Fruit fly (Drosophila melanogaster) whole organism, prepupa: ENCODE results near the gene L2HGDH.

Experiments used
- CG11294 ChIP-seq: fragments of 200-800 bp; sonication (Bioruptor generic); IDR thresholded peaks from 2 replicates; pipeline ENCODE4 v1.3.6; 2022; ENCODE audit warnings: missing biosample characterization, missing genetic modification characterization
- CG15336 ChIP-seq: fragments of 200-800 bp; sonication (Bioruptor generic); IDR thresholded peaks from 2 replicates; pipeline ENCODE4 v1.3.6; 2022; ENCODE audit warnings: missing biosample characterization, missing genetic modification characterization
- CG16779 ChIP-seq: fragments of 200-800 bp; sonication (Bioruptor generic); optimal IDR thresholded peaks from 3 replicates; lab custom pipeline; 2017; ENCODE audit warnings: missing biosample characterization, mild to moderate bottlenecking, missing genetic modification characterization
- CG3032 ChIP-seq: fragments of 200-800 bp; optimal IDR thresholded peaks from 2 replicates; lab custom pipeline; 2019; ENCODE audit warnings: missing biosample characterization, mild to moderate bottlenecking, missing genetic modification characterization, moderate library complexity
- CG32006 ChIP-seq: fragments of 200-800 bp; sonication (Bioruptor generic); optimal IDR thresholded peaks from 3 replicates; lab custom pipeline; 2017; ENCODE audit warnings: missing biosample characterization, mild to moderate bottlenecking, missing genetic modification characterization
- CG6163 ChIP-seq: fragments of 200-800 bp; sonication (Bioruptor generic); IDR thresholded peaks from 3 replicates; pipeline ENCODE4 v1.3.6; 2022; ENCODE audit warnings: missing biosample characterization, missing genetic modification characterization
- CG6276 ChIP-seq: fragments of 200-800 bp; sonication (Bioruptor generic); optimal IDR thresholded peaks from 2 replicates; lab custom pipeline; 2017; ENCODE audit warnings: missing biosample characterization, mild to moderate bottlenecking, missing genetic modification characterization
- CG6792 ChIP-seq: fragments of 200-800 bp; sonication (Bioruptor generic); optimal IDR thresholded peaks from 3 replicates; lab custom pipeline; 2016; ENCODE audit warnings: missing biosample characterization, missing genetic modification characterization
- CG7368 ChIP-seq: fragments of 200-800 bp; sonication (Bioruptor generic); optimal IDR thresholded peaks from 3 replicates; lab custom pipeline; 2016; ENCODE audit warnings: missing biosample characterization, missing genetic modification characterization
- CG8632 ChIP-seq: fragments of 200-800 bp; sonication (Bioruptor generic); optimal IDR thresholded peaks from 3 replicates; lab custom pipeline; 2016; ENCODE audit warnings: missing biosample characterization, missing genetic modification characterization
- CG9139 ChIP-seq: fragments of 200-800 bp; sonication (Bioruptor generic); optimal IDR thresholded peaks from 3 replicates; lab custom pipeline; 2017; ENCODE audit warnings: missing biosample characterization, mild to moderate bottlenecking, missing genetic modification characterization
- Eip75B ChIP-seq: fragments of 200-800 bp; sonication (Bioruptor generic); optimal IDR thresholded peaks from 3 replicates; lab custom pipeline; 2016; ENCODE audit warnings: missing biosample characterization, missing genetic modification characterization
- Eip78C ChIP-seq: fragments of 200-800 bp; sonication (Bioruptor generic); peaks from one replicate; lab custom pipeline; 2016; ENCODE audit warnings: missing biosample characterization, missing genetic modification characterization
- Ets21C ChIP-seq: fragments of 200-800 bp; sonication (Bioruptor generic); optimal IDR thresholded peaks from 3 replicates; lab custom pipeline; 2016; ENCODE audit warnings: missing biosample characterization, missing genetic modification characterization
- Hr38 ChIP-seq: sonication (Bioruptor generic); optimal IDR thresholded peaks from 2 replicates; lab custom pipeline; 2016; ENCODE audit warnings: missing biosample characterization, missing genetic modification characterization
- Hr39 ChIP-seq: fragments of 200-800 bp; sonication (Bioruptor generic); optimal IDR thresholded peaks from 2 replicates; lab custom pipeline; 2016; ENCODE audit warnings: missing biosample characterization, missing genetic modification characterization
- Met ChIP-seq: fragments of 200-800 bp; sonication (Bioruptor generic); optimal IDR thresholded peaks from 3 replicates; lab custom pipeline; 2016; ENCODE audit warnings: missing biosample characterization, missing genetic modification characterization
- Sox15 ChIP-seq: fragments of 200-800 bp; sonication (Bioruptor generic); optimal IDR thresholded peaks from 3 replicates; lab custom pipeline; 2016; ENCODE audit warnings: missing biosample characterization, missing genetic modification characterization
- dac ChIP-seq: fragments of 200-800 bp; sonication (Bioruptor generic); optimal IDR thresholded peaks from 2 replicates; lab custom pipeline; 2017; ENCODE audit warnings: missing biosample characterization, mild to moderate bottlenecking, missing genetic modification characterization
- dsx ChIP-seq: fragments of 200-800 bp; optimal IDR thresholded peaks from 3 replicates; lab custom pipeline; 2019; ENCODE audit warnings: missing biosample characterization, mild to moderate bottlenecking, missing genetic modification characterization, moderate library complexity; ENCODE audit not compliant: poor library complexity, severe bottlenecking
- fd59A ChIP-seq: fragments of 200-800 bp; sonication (Bioruptor generic); optimal IDR thresholded peaks from 2 replicates; lab custom pipeline; 2017; ENCODE audit warnings: missing biosample characterization, mild to moderate bottlenecking, missing genetic modification characterization, missing genetic modification reagents
- fd85E ChIP-seq: fragments of 200-800 bp; sonication (Bioruptor generic); optimal IDR thresholded peaks from 3 replicates; lab custom pipeline; 2016; ENCODE audit warnings: missing biosample characterization, missing genetic modification characterization
- pdm3 ChIP-seq: fragments of 200-800 bp; sonication (Bioruptor generic); optimal IDR thresholded peaks from 3 replicates; lab custom pipeline; 2016; ENCODE audit warnings: missing biosample characterization, missing genetic modification characterization
- salr ChIP-seq, 2 experiments: fragments of 200-800 bp; sonication (Bioruptor generic); optimal IDR thresholded peaks; 3 replicates each; lab custom pipeline; 2016 to 2018; ENCODE audit warnings: missing biosample characterization in 2 of 2, missing genetic modification characterization in 2 of 2, mild to moderate bottlenecking in 1 of 2
- spab ChIP-seq: fragments of 200-800 bp; sonication (Bioruptor generic); optimal IDR thresholded peaks from 2 replicates; lab custom pipeline; 2017; ENCODE audit warnings: missing biosample characterization, mild to moderate bottlenecking, missing genetic modification characterization, missing genetic modification reagents
- topi ChIP-seq: fragments of 200-800 bp; sonication (Bioruptor generic); optimal IDR thresholded peaks from 3 replicates; lab custom pipeline; 2016; ENCODE audit warnings: missing biosample characterization, missing genetic modification characterization
- vri ChIP-seq: fragments of 200-800 bp; sonication (Bioruptor generic); optimal IDR thresholded peaks from 3 replicates; lab custom pipeline; 2016; ENCODE audit warnings: missing biosample characterization, mild to moderate bottlenecking, missing genetic modification characterization

The L2HGDH gene

DNA sequence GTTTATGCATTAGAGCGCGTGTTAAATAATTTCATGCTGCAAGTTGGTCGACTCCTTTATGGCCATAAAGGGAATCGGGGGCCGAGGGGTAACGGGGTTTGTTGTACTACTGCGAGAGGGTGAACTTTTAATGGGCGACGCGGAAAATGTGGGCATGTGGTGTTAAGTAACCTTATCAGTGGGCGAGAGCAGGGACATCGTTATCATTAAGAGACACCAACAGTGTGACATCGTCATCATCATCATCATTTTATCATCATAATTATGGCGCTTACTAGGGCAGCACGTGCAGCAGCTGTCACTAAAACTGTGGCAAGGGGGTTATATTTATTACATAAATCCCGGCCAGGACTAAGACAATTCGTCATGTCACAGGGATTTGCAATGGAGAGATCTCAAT lies 48.9 kb downstream of the L2HGDH start:
- TF ChIP-seq Ets21C (GFP tag; lab: Kevin White, UChicago): no peak
- TF ChIP-seq CG3032: no peak
- no peak for TF ChIP-seq Met (GFP tag; lab: Kevin White, UChicago)
- no peak for TF ChIP-seq Eip75B (GFP tag; lab: Kevin White, UChicago)
- no peak for TF ChIP-seq topi
- no peak for TF ChIP-seq CG8632 (GFP tag; lab: Kevin White, UChicago)
- TF ChIP-seq spab: no peak
- no peak for TF ChIP-seq Eip78C (GFP tag; lab: Kevin White, UChicago)
- no peak for TF ChIP-seq fd59A
- TF ChIP-seq fd85E (GFP tag; lab: Kevin White, UChicago): no peak
- no peak for TF ChIP-seq CG6792 (GFP tag; lab: Kevin White, UChicago)
- TF ChIP-seq Hr38 (GFP tag; lab: Kevin White, UChicago): no peak
- TF ChIP-seq dac (GFP tag; lab: Kevin White, UChicago): no peak
- TF ChIP-seq CG7368 (GFP tag; lab: Kevin White, UChicago): no peak
- no peak for TF ChIP-seq CG6163 (GFP tag; lab: Robert Waterston, UW)

dm6 chr2L:18924642-18925244 lies 49.5 kb downstream of the L2HGDH start:
- TF ChIP-seq Sox15 (GFP tag; lab: Kevin White, UChicago) (no peak), Met (GFP tag; lab: Kevin White, UChicago) (no peak), CG3032 (no peak), dac (GFP tag; lab: Kevin White, UChicago) (no peak), Hr39 (no peak), CG11294 (no peak), CG16779 (tag; lab: Kevin White, UChicago) (no peak), topi (no peak), salr (GFP tag; optimal IDR thresholded peaks at IDR 0.05; lab: Kevin White, UChicago) (no peak), CG32006 (GFP tag; lab: Kevin White, UChicago) (no peak), CG6792 (GFP tag; lab: Kevin White, UChicago) (no peak), CG9139 (GFP tag; lab: Kevin White, UChicago) (no peak), pdm3 (no peak), dsx (no peak), vri (GFP tag; lab: Kevin White, UChicago) (no peak), CG6276 (GFP tag; lab: Kevin White, UChicago) (no peak), CG15336 (no peak), fd59A (no peak)
- TF ChIP-seq, all 60 proteins: peak for 0
